Worm (Caenorhabditis elegans) whole organism, L2 larva: ENCODE results near the gene nhr-1.

ENCODE experiments used
- lin-11 ChIP-seq: fragments of 150-350 bp; sonication (generic microtip); optimal IDR thresholded peaks from 2 replicates; lab custom pipeline; 2014; ENCODE audit warnings: missing biosample characterization, missing genetic modification characterization, inconsistent platforms, mixed read lengths
- mdl-1 ChIP-seq, 2 experiments: fragments of 150-350 bp in 1 of 2; sonication (generic microtip) in 1 of 2; optimal IDR thresholded peaks; 2 replicates each; lab custom pipeline; 2017; ENCODE audit warnings: missing biosample characterization in 2 of 2, missing genetic modification characterization in 2 of 2

- TF ChIP-seq lin-11 (no peak), mdl-1 (tag; optimal IDR thresholded peaks at IDR 0.05; lab: Kevin White, UChicago) (no peak)
These were observed 5.7 kb upstream of the nhr-1 start for ce11 chrX:17508137-17508536.
